Fruit fly (Drosophila melanogaster) whole organism: ENCODE data around the gene Grip163.

Experiments used
- pan ChIP-seq: fragments of >200 bp; optimal IDR thresholded peaks from 2 replicates; lab custom pipeline; 2017
- psq ChIP-seq: fragments of >200 bp; optimal IDR thresholded peaks from 2 replicates; lab custom pipeline; 2017
- usp ChIP-seq: fragments of >200 bp; optimal IDR thresholded peaks from 2 replicates; lab custom pipeline; 2017; ENCODE audit warnings: missing biosample characterization, missing genetic modification characterization, mixed read lengths

- no peak for TF ChIP-seq pan (lab: Kevin White, UChicago)
- no peak for TF ChIP-seq usp (GFP tag; lab: Kevin White, UChicago)
- TF ChIP-seq psq (lab: Kevin White, UChicago), result no peak
Observed at dm6 chr3L:12044279-12044678, 46.3 kb upstream of the Grip163 start, which contains the start of gene CG43638.
